Worm (Caenorhabditis elegans) whole organism, L2 larva: Measurements from ENCODE around the gene fbxa-148.

ENCODE experiments used
- C34F6.9 ChIP-seq: fragments of 150-350 bp; optimal IDR thresholded peaks from 2 replicates; lab custom pipeline; 2014; ENCODE audit warnings: missing biosample characterization, missing genetic modification characterization
- F13H6.1 ChIP-seq: sonication (generic microtip); optimal IDR thresholded peaks from 2 replicates; lab custom pipeline; 2016; ENCODE audit warnings: missing genetic modification characterization, missing compliant biosample characterization
- R02D3.7 ChIP-seq: fragments of 150-350 bp; optimal IDR thresholded peaks from 2 replicates; lab custom pipeline; 2014; ENCODE audit warnings: missing biosample characterization, missing genetic modification characterization
- Y55F3AM.14 ChIP-seq: fragments of 200-800 bp; sonication (Bioruptor generic); optimal IDR thresholded peaks from 2 replicates; lab custom pipeline; 2018; ENCODE audit warnings: mild to moderate bottlenecking, missing genetic modification characterization, missing compliant biosample characterization
- ZK546.5 ChIP-seq: sonication (generic microtip); optimal IDR thresholded peaks from 2 replicates; lab custom pipeline; 2017; ENCODE audit warnings: missing biosample characterization, missing genetic modification characterization
- alr-1 ChIP-seq: fragments of 150-350 bp; optimal IDR thresholded peaks from 2 replicates; lab custom pipeline; 2014; ENCODE audit warnings: missing biosample characterization, missing genetic modification characterization
- ama-1 ChIP-seq: fragments of 150-350 bp; optimal IDR thresholded peaks from 2 replicates; lab custom pipeline; 2018; ENCODE audit warnings: inconsistent platforms
- blmp-1 ChIP-seq: sonication (generic microtip); optimal IDR thresholded peaks from 2 replicates; lab custom pipeline; 2017; ENCODE audit warnings: missing genetic modification characterization, mild to moderate bottlenecking, missing compliant biosample characterization, antibody characterized with exemption, moderate library complexity; ENCODE audit not compliant: insufficient read depth
- ceh-82 ChIP-seq: fragments of 150-350 bp; optimal IDR thresholded peaks from 2 replicates; lab custom pipeline; 2014; ENCODE audit warnings: missing biosample characterization, missing genetic modification characterization
- crh-2 ChIP-seq: sonication (generic microtip); optimal IDR thresholded peaks from 2 replicates; lab custom pipeline; 2017; ENCODE audit warnings: missing biosample characterization, missing genetic modification characterization
- dmd-4 ChIP-seq: sonication (generic microtip); optimal IDR thresholded peaks from 2 replicates; lab custom pipeline; 2017; ENCODE audit warnings: missing biosample characterization, missing genetic modification characterization
- egl-27 ChIP-seq: sonication (generic microtip); optimal IDR thresholded peaks from 3 replicates; lab custom pipeline; 2017; ENCODE audit warnings: missing biosample characterization, missing genetic modification reagents, missing genetic modification characterization
- elt-1 ChIP-seq: fragments of 150-350 bp; optimal IDR thresholded peaks from 2 replicates; lab custom pipeline; 2014; ENCODE audit warnings: missing biosample characterization, missing genetic modification characterization
- elt-3 ChIP-seq: sonication (generic microtip); optimal IDR thresholded peaks from 2 replicates; lab custom pipeline; 2017; ENCODE audit warnings: missing biosample characterization, missing genetic modification characterization
- fos-1 ChIP-seq: fragments of 150-350 bp; optimal IDR thresholded peaks from 2 replicates; lab custom pipeline; 2014; ENCODE audit warnings: missing biosample characterization, missing genetic modification characterization
- gmeb-1 ChIP-seq: fragments of 150-350 bp; optimal IDR thresholded peaks from 2 replicates; lab custom pipeline; 2014; ENCODE audit warnings: missing biosample characterization, missing genetic modification characterization
- lin-11 ChIP-seq: fragments of 150-350 bp; sonication (generic microtip); optimal IDR thresholded peaks from 2 replicates; lab custom pipeline; 2014; ENCODE audit warnings: missing biosample characterization, missing genetic modification characterization, inconsistent platforms, mixed read lengths
- lin-13 ChIP-seq: fragments of 150-350 bp; optimal IDR thresholded peaks from 2 replicates; lab custom pipeline; 2014; ENCODE audit warnings: missing biosample characterization, missing genetic modification reagents, missing genetic modification characterization
- lsy-2 ChIP-seq, 2 experiments: fragments of 150-350 bp in 1 of 2; sonication (generic microtip) in 1 of 2; optimal IDR thresholded peaks; 2 replicates each; lab custom pipeline; 2014 to 2017; ENCODE audit warnings: missing biosample characterization in 2 of 2, missing genetic modification characterization in 2 of 2
- mdl-1 ChIP-seq, 2 experiments: fragments of 150-350 bp in 1 of 2; sonication (generic microtip) in 1 of 2; optimal IDR thresholded peaks; 2 replicates each; lab custom pipeline; 2017; ENCODE audit warnings: missing biosample characterization in 2 of 2, missing genetic modification characterization in 2 of 2
- nhr-11 ChIP-seq: fragments of 150-350 bp; optimal IDR thresholded peaks from 2 replicates; lab custom pipeline; 2014; ENCODE audit warnings: missing biosample characterization, missing genetic modification characterization
- nhr-129 ChIP-seq: fragments of 150-350 bp; optimal IDR thresholded peaks from 2 replicates; lab custom pipeline; 2014; ENCODE audit warnings: missing biosample characterization, missing genetic modification characterization
- nhr-21 ChIP-seq: fragments of 150-350 bp; optimal IDR thresholded peaks from 2 replicates; lab custom pipeline; 2014; ENCODE audit warnings: missing biosample characterization, missing genetic modification characterization
- nhr-23 ChIP-seq: fragments of 150-350 bp; optimal IDR thresholded peaks from 2 replicates; lab custom pipeline; 2014; ENCODE audit warnings: missing biosample characterization, missing genetic modification reagents, missing genetic modification characterization
- nhr-25 ChIP-seq: fragments of 150-350 bp; sonication (generic microtip); optimal IDR thresholded peaks from 3 replicates; lab custom pipeline; 2014; ENCODE audit warnings: missing biosample characterization, missing genetic modification characterization
- nhr-77 ChIP-seq: fragments of 150-350 bp; optimal IDR thresholded peaks from 2 replicates; lab custom pipeline; 2014; ENCODE audit warnings: missing biosample characterization, missing genetic modification characterization
- peb-1 ChIP-seq: fragments of 150-350 bp; optimal IDR thresholded peaks from 2 replicates; lab custom pipeline; 2014; ENCODE audit warnings: missing biosample characterization, missing genetic modification characterization
- skn-1 ChIP-seq: sonication (generic microtip); optimal IDR thresholded peaks from 2 replicates; lab custom pipeline; 2017; ENCODE audit warnings: missing biosample characterization, missing genetic modification characterization
- sma-3 ChIP-seq: sonication (generic microtip); optimal IDR thresholded peaks from 2 replicates; lab custom pipeline; 2016; ENCODE audit warnings: missing genetic modification reagents, missing genetic modification characterization, missing compliant biosample characterization
- sma-9 ChIP-seq, 2 experiments: fragments of 150-350 bp in 1 of 2; sonication (generic microtip) in 1 of 2; optimal IDR thresholded peaks; 2 replicates each; lab custom pipeline; 2014 to 2016; ENCODE audit warnings: missing genetic modification characterization in 2 of 2, mild to moderate bottlenecking in 1 of 2, missing biosample characterization in 1 of 2, missing compliant biosample characterization in 1 of 2, missing genetic modification reagents in 1 of 2, moderate library complexity in 1 of 2
- snpc-4 ChIP-seq: fragments of 150-350 bp; optimal IDR thresholded peaks from 2 replicates; lab custom pipeline; 2014; ENCODE audit warnings: missing biosample characterization, missing genetic modification characterization
- unc-39 ChIP-seq: fragments of 150-350 bp; optimal IDR thresholded peaks from 2 replicates; lab custom pipeline; 2014; ENCODE audit warnings: missing biosample characterization, missing genetic modification characterization
- unc-55 ChIP-seq: fragments of 150-350 bp; sonication (generic microtip); optimal IDR thresholded peaks from 3 replicates; lab custom pipeline; 2014; ENCODE audit warnings: missing biosample characterization, missing genetic modification reagents, missing genetic modification characterization
- zag-1 ChIP-seq: fragments of 150-350 bp; optimal IDR thresholded peaks from 2 replicates; lab custom pipeline; 2014; ENCODE audit warnings: missing biosample characterization, missing genetic modification characterization
- ztf-1 ChIP-seq: fragments of 200-800 bp; sonication (Bioruptor generic); conservative IDR thresholded peaks from 2 replicates; pipeline ENCODE4 v1.3.6; 2022; ENCODE audit warnings: missing genetic modification characterization, missing compliant biosample characterization
- ztf-11 ChIP-seq: sonication (generic microtip); optimal IDR thresholded peaks from 2 replicates; lab custom pipeline; 2017; ENCODE audit warnings: missing biosample characterization, missing genetic modification characterization

The fbxa-148 gene

DNA sequence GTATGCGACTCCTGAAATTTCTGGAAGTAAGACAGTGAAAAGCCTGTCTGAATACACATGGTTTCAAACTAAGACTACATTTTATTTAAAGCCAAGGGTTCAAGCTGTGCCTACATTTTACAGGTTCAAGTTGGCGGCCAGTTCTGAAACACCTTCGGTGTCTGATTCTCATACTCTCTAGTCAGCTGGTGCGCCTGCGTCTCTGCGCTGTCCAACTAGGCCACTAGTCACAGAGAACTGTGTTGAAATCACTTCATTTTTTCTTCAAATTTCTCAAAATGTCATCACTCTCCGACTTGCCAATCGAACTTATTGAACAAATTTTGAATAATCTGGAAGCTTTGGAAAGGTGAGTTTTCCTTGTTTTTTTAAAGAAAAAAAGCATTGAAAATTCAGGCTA is 27.8 kb downstream of the fbxa-148 start, which contains the start of gene fbxa-90:
TSS of gene fbxa-90 (plus strand) at position 179 of the 400 bp plus-strand sequence.
- TF ChIP-seq sma-3 (GFP tag; lab: Kevin White, UChicago) (no peak), nhr-129 (peak; percentile 22)
- TF ChIP-seq, all 48 proteins: peak for 1

ce11 chrV:16972134-16972533 is 33.3 kb downstream of the fbxa-148 start, which contains the start of gene srh-119:
srh-119 (plus strand) TSS chrV:16972434.
- TF ChIP-seq blmp-1 (tag; lab: Kevin White, UChicago) (no peak), ama-1 (lab: Kevin White, UChicago) (no peak), nhr-23 (no peak), ceh-82 (tag; lab: Kevin White, UChicago) (no peak), mdl-1 (tag; optimal IDR thresholded peaks at IDR 0.05; lab: Kevin White, UChicago) (no peak), sma-3 (GFP tag; lab: Kevin White, UChicago) (no peak), Y55F3AM.14 (no peak), snpc-4 (no peak), lin-13 (GFP tag; lab: Kevin White, UChicago) (no peak), lin-11 (tag; lab: Kevin White, UChicago) (no peak), alr-1 (no peak)

DNA sequence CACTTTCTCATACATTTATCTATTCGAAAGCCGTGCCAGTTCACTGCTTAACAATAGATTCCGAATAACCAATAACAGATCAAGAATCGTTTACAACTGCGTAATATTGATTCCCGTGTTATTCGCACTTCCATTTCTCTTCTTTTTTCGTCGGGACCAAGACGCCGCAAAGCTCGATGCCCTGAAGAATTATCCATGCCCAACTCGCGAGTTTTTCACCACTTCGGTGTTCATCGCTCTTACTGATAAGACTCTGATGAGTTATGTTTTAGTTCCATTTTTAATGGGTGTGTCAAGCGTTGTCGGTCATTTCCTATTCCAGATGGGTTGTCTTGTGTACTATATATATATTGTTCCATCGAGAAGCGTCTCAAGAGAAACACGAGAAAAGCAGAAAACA is 34.5 kb downstream of the fbxa-148 start:
- TF ChIP-seq ZK546.5 (tag; lab: Kevin White, UChicago) (no peak), gmeb-1 (tag; lab: Kevin White, UChicago) (no peak), peb-1 (tag; lab: Kevin White, UChicago) (no peak), egl-27 (tag; lab: Kevin White, UChicago) (no peak), elt-1 (tag; lab: Kevin White, UChicago) (no peak), skn-1 (tag; lab: Kevin White, UChicago) (no peak), nhr-23 (no peak), nhr-77 (tag; lab: Kevin White, UChicago) (no peak), unc-55 (GFP tag; lab: Kevin White, UChicago) (no peak), sma-3 (GFP tag; lab: Kevin White, UChicago) (no peak), mdl-1 (tag; optimal IDR thresholded peaks at IDR 0.05; lab: Kevin White, UChicago) (no peak), ama-1 (lab: Kevin White, UChicago) (no peak), nhr-11 (no peak), ztf-11 (tag; lab: Kevin White, UChicago) (no peak), snpc-4 (no peak), F13H6.1 (tag; lab: Kevin White, UChicago) (no peak)

DNA sequence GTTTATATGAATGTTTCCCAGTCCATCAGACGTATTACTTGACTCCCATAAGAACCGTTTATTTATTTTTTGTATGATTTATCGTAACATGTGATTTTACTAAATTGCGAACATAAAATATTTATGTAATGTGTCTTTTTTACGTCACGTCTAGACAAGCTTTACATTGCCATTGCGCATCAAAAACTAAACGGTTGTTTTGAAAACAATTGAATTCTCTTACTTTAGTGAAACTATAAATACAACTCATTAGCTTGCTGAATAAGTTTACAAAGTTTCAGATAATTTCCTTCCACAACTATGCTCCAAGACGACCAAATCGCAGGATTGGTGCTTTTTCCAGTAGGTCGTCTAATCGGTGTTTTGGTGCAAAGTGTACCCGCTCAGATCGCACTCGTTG is 36.1 kb downstream of the fbxa-148 start, which contains the start of gene srx-54:
TSS of gene srx-54 (plus strand) at position 301 of the 400 bp plus-strand sequence.
- TF ChIP-seq Y55F3AM.14, result no peak
- no peak for TF ChIP-seq ceh-82 (tag; lab: Kevin White, UChicago)
- no peak for TF ChIP-seq crh-2 (tag; lab: Kevin White, UChicago)
- TF ChIP-seq peb-1 (tag; lab: Kevin White, UChicago), result no peak

ce11 chrV:16980368-16980767 is 41.5 kb downstream of the fbxa-148 start, which contains the start of gene srz-54:
srz-54 (plus strand) TSS chrV:16980668.
- TF ChIP-seq nhr-129 (no peak), nhr-25 (tag; lab: Kevin White, UChicago) (no peak), dmd-4 (tag; lab: Kevin White, UChicago) (no peak), R02D3.7 (tag; lab: Kevin White, UChicago) (no peak), fos-1 (tag; lab: Kevin White, UChicago) (no peak), C34F6.9 (no peak), unc-39 (tag; lab: Kevin White, UChicago) (no peak), ztf-1 (GFP tag; lab: Robert Waterston, UW) (no peak), elt-3 (tag; lab: Kevin White, UChicago) (no peak), lsy-2 (tag; optimal IDR thresholded peaks at IDR 0.05; lab: Kevin White, UChicago) (no peak), lin-11 (tag; lab: Kevin White, UChicago) (no peak), snpc-4 (no peak), mdl-1 (tag; optimal IDR thresholded peaks at IDR 0.05; lab: Kevin White, UChicago) (no peak), alr-1 (no peak), sma-9 (GFP tag; optimal IDR thresholded peaks at IDR 0.05; lab: Kevin White, UChicago) (no peak), sma-9 (tag; optimal IDR thresholded peaks at IDR 0.05; lab: Kevin White, UChicago) (no peak), sma-3 (GFP tag; lab: Kevin White, UChicago) (no peak), ama-1 (lab: Kevin White, UChicago) (no peak), zag-1 (tag; lab: Kevin White, UChicago) (no peak), nhr-21 (tag; lab: Kevin White, UChicago) (no peak)
